Fruit fly (Drosophila melanogaster): ENCODE results near the gene Or85e.

Or85e gene

DNA sequence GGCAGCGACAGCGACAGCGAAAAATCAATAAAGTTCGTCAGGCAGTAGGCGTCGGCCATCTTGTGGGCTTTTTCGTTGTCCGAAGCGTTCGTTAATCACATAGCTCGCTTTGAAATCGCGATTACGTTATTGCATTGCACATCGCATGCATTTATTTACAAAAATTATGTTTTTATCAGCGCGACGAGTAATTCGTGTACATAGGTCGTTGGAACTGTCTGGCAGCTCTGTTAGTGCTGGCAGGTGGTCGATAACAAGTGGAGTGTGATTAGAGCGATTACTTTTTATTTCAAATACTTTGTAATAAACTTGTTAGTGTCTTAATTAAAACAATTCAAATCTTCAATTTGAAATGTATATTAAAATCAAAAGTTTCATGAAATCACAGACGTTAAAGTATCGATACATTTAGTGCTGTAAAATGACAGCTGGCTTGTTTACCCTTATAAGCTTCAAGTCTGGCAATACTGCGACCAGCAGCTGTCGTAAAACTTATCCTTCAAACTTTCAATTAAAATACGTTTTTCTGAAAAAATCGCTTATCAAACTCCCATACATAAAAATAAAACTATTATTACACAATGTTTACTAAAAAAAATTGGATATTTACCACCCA is 28.1 kb upstream of the Or85e start, which contains the start of gene CG8032 (continued):
- TF ChIP-seq tin (GFP tag; optimal IDR thresholded peaks at IDR 0.05) (peak; percentile 16), CG17802 (tag; optimal IDR thresholded peaks at IDR 0.05) (no peak), CG11247 (GFP tag; IDR thresholded peaks at IDR 0.05) (no peak), oc (tag; optimal IDR thresholded peaks at IDR 0.05) (no peak), dysf (GFP tag; IDR thresholded peaks at IDR 0.05) (no peak), CG14667 (GFP tag; IDR thresholded peaks at IDR 0.05) (no peak), odd (GFP tag; optimal IDR thresholded peaks at IDR 0.05) (no peak), CG7357 (GFP tag; IDR thresholded peaks at IDR 0.05) (no peak), HLH4C (GFP tag; IDR thresholded peaks at IDR 0.05; ENCODE audit: partially characterized antibody) (peak; percentile 59; the same call in 2 of the 3 replicates), PHDP (tag; optimal IDR thresholded peaks at IDR 0.05) (peak; percentile 30), abd-A (tag; optimal IDR thresholded peaks at IDR 0.05) (no peak), CG16779 (GFP tag; IDR thresholded peaks at IDR 0.05) (no peak), rib (GFP tag; IDR thresholded peaks at IDR 0.05) (no peak), CG17912 (GFP tag; optimal IDR thresholded peaks at IDR 0.05) (peak; percentile 27), sqz (GFP tag; optimal IDR thresholded peaks at IDR 0.05) (no peak), Oli (tag; optimal IDR thresholded peaks at IDR 0.05) (no peak), CG32532 (GFP tag; IDR thresholded peaks at IDR 0.05) (peak; percentile 59), shn (GFP tag; optimal IDR thresholded peaks at IDR 0.05) (peak; percentile 36), CG15269 (tag; optimal IDR thresholded peaks at IDR 0.05) (no peak), Sin3A (optimal IDR thresholded peaks at IDR 0.05) (peak; percentile 70), Drgx (GFP tag; IDR thresholded peaks at IDR 0.05) (no peak), HLH3B (GFP tag; IDR thresholded peaks at IDR 0.05) (no peak), unpg (GFP tag; optimal IDR thresholded peaks at IDR 0.05) (peak; percentile 34), kni (GFP tag; optimal IDR thresholded peaks at IDR 0.05) (no peak), CG10366 (GFP tag; IDR thresholded peaks at IDR 0.05) (no peak), CG17568 (GFP tag; optimal IDR thresholded peaks at IDR 0.05) (no peak), Xrp1 (GFP tag; IDR thresholded peaks at IDR 0.05) (peak; percentile 13; the same call in 1 of the 2 replicates), CG10979 (tag; optimal IDR thresholded peaks at IDR 0.05) (peak; percentile 18), Opbp (GFP tag; IDR thresholded peaks at IDR 0.05; ENCODE audit: partially characterized antibody) (no peak), Hr78 (GFP tag; optimal IDR thresholded peaks at IDR 0.05) (peak in 1 of 2 experiments; percentile 11), CG9817 (tag; optimal IDR thresholded peaks at IDR 0.05) (peak; percentile 31), gcm (GFP tag; optimal IDR thresholded peaks at IDR 0.05) (peak; percentile 36), Nf-YC (tag; optimal IDR thresholded peaks at IDR 0.05) (peak; percentile 50), Dip2 (GFP tag; IDR thresholded peaks at IDR 0.05) (no peak), CG4328 (GFP tag; optimal IDR thresholded peaks at IDR 0.05) (peak; percentile 53), Dad (GFP tag; optimal IDR thresholded peaks at IDR 0.05) (peak; percentile 0), danr (GFP tag; IDR thresholded peaks at IDR 0.05) (no peak), CG10321 (GFP tag; IDR thresholded peaks at IDR 0.05) (no peak), CG10959 (GFP tag; IDR thresholded peaks at IDR 0.05) (no peak), maf-S (GFP tag; optimal IDR thresholded peaks at IDR 0.05) (peak; percentile 70), CG7271 (tag; optimal IDR thresholded peaks at IDR 0.05) (no peak), onecut (GFP tag; IDR thresholded peaks at IDR 0.05) (peak; percentile 98), CG7928 (GFP tag; optimal IDR thresholded peaks at IDR 0.05) (no peak), sisA (GFP tag; IDR thresholded peaks at IDR 0.05) (no peak), CG2129 (GFP tag; IDR thresholded peaks at IDR 0.05; ENCODE audit: partially characterized antibody) (peak; percentile 34; the same call in 1 of the 2 replicates), CG12769 (tag; optimal IDR thresholded peaks at IDR 0.05) (peak; percentile 51), lilli (GFP tag; optimal IDR thresholded peaks at IDR 0.05) (peak; percentile 72), Awh (GFP tag; IDR thresholded peaks at IDR 0.05) (no peak), Xbp1 (GFP tag; optimal IDR thresholded peaks at IDR 0.05) (peak; percentile 56), CG9215 (GFP tag; IDR thresholded peaks at IDR 0.05) (peak; percentile 78), CG11696 (GFP tag; IDR thresholded peaks at IDR 0.05) (no peak)

Measured in whole organism, embryonic.